Worm (Caenorhabditis elegans): ENCODE data around the gene F13B12.7.

DNA sequence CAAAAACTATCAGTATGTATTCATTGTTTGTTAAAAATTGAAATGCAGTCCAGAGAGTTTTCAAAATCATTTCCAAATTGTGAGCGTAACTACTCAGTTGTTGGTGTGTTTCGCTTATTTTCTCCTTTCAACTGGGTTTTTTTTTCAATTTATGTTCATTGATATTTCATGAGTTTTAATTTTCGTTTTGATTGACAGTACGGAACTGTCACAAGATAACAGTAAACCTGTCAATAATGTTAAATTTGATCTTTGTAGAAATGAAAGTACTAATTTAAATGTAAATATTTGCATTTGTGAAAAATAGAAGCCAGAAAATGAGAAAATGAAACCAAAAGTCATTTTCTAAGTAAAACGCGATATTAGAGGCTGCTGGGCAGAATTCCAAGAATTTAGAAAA, 19.0 kb downstream of the F13B12.7 start:
- no peak for TF ChIP-seq ztf-11 (tag; optimal IDR thresholded peaks at IDR 0.05)
- TF ChIP-seq fos-1 (tag; optimal IDR thresholded peaks at IDR 0.05), result no peak
- TF ChIP-seq mdl-1 (tag; optimal IDR thresholded peaks at IDR 0.05), result no peak
- TF ChIP-seq unc-98 (GFP tag; IDR thresholded peaks at IDR 0.05), result no peak
- no peak for TF ChIP-seq isw-1 (GFP tag; IDR thresholded peaks at IDR 0.05)

All from whole organism, L1 larva.